Fruit fly (Drosophila melanogaster) whole organism, wandering third instar larva: ENCODE measurements around the gene CG10725.

Experiments used
- Dif ChIP-seq: fragments of 200-275, 200-300 bp; sonication (Bioruptor generic); optimal IDR thresholded peaks from 2 replicates; lab custom pipeline; 2018; ENCODE audit warnings: missing biosample characterization, missing genetic modification characterization; ENCODE audit not compliant: partially characterized antibody
- Hr78 ChIP-seq: fragments of >200 bp; optimal IDR thresholded peaks from 2 replicates; lab custom pipeline; 2017; ENCODE audit warnings: missing biosample characterization, missing genetic modification characterization
- Myc ChIP-seq: fragments of >200 bp; optimal IDR thresholded peaks from 2 replicates; lab custom pipeline; 2017
- N ChIP-seq: fragments of >200 bp; optimal IDR thresholded peaks from 2 replicates; lab custom pipeline; 2018; ENCODE audit warnings: missing biosample characterization, missing external identifiers, missing genetic modification characterization
- OdsH ChIP-seq: fragments of 200-800 bp; sonication (Bioruptor generic); optimal IDR thresholded peaks from 2 replicates; lab custom pipeline; 2016; ENCODE audit warnings: missing biosample characterization, mild to moderate bottlenecking, missing genetic modification characterization
- Rel ChIP-seq, 2 experiments: fragments of 200-800 bp; sonication (Bioruptor generic) in 1 of 2; optimal IDR thresholded peaks; 2 replicates in 1 of 2; 3 replicates in 1 of 2; lab custom pipeline; 2016 to 2019; ENCODE audit warnings: mild to moderate bottlenecking in 2 of 2, missing biosample characterization in 2 of 2, missing genetic modification characterization in 2 of 2, moderate library complexity in 1 of 2
- br ChIP-seq: fragments of 200-800 bp; sonication (Bioruptor generic); optimal IDR thresholded peaks from 2 replicates; lab custom pipeline; 2016; ENCODE audit warnings: missing biosample characterization, missing genetic modification characterization
- foxo ChIP-seq, 2 experiments: fragments of 200-800 bp; sonication (Bioruptor generic); optimal IDR thresholded peaks; 2 replicates in 1 of 2; 3 replicates in 1 of 2; lab custom pipeline; 2016 to 2017; ENCODE audit warnings: missing biosample characterization in 2 of 2, missing genetic modification characterization in 2 of 2
- h ChIP-seq: fragments of 200-800 bp; sonication (Bioruptor generic); optimal IDR thresholded peaks from 3 replicates; lab custom pipeline; 2016; ENCODE audit warnings: missing biosample characterization, mild to moderate bottlenecking, missing genetic modification characterization
- pan ChIP-seq: fragments of >200 bp; optimal IDR thresholded peaks from 2 replicates; lab custom pipeline; 2017
- psq ChIP-seq: fragments of 200-800 bp; sonication (Bioruptor generic); optimal IDR thresholded peaks from 3 replicates; lab custom pipeline; 2017; ENCODE audit warnings: missing biosample characterization, mild to moderate bottlenecking, missing genetic modification characterization, moderate library complexity
- sage ChIP-seq: fragments of 200-800 bp; sonication (Bioruptor generic); optimal IDR thresholded peaks from 2 replicates; lab custom pipeline; 2016; ENCODE audit warnings: missing biosample characterization, mild to moderate bottlenecking, missing genetic modification characterization
- sv ChIP-seq: fragments of 200-800 bp; sonication (Bioruptor generic); optimal IDR thresholded peaks from 3 replicates; lab custom pipeline; 2016; ENCODE audit warnings: missing biosample characterization, missing genetic modification characterization
- usp ChIP-seq: fragments of >200 bp; optimal IDR thresholded peaks from 2 replicates; lab custom pipeline; 2017; ENCODE audit warnings: missing biosample characterization, missing genetic modification characterization

DNA sequence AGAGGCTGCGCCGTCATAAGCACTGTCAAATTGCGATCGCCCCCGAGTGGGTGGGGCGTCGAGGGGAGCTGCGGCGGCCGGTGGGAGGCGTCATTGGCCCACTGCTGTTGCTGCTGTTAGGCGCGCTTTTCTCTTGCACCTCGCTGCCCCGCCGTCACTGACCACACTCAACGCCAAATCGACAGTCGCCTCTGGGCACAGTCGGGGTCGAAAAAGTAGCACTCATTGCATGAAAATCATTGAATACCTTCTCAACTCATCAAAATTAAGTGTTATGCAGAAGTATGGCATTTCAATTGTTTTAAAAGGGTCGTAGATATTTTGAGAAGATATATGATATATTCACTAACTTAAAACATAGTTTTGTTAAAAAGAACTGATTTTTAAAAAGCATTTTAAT, 14.5 kb downstream of the CG10725 start:
- TF ChIP-seq Dif (GFP tag; lab: Kevin White, UChicago) (no peak), Hr78 (GFP tag; lab: Kevin White, UChicago) (no peak), h (GFP tag; lab: Kevin White, UChicago) (no peak), N (no peak), foxo (GFP tag; optimal IDR thresholded peaks at IDR 0.05; lab: Kevin White, UChicago) (no peak), Myc (no peak), OdsH (GFP tag; lab: Kevin White, UChicago) (no peak), br (GFP tag; lab: Kevin White, UChicago) (no peak), pan (lab: Kevin White, UChicago) (no peak), psq (GFP tag; lab: Kevin White, UChicago) (no peak), usp (no peak), Rel (GFP tag; optimal IDR thresholded peaks at IDR 0.05; lab: Kevin White, UChicago) (no peak), Rel (tag; optimal IDR thresholded peaks at IDR 0.05; lab: Kevin White, UChicago) (no peak), sv (no peak), sage (GFP tag; lab: Kevin White, UChicago) (no peak)
